Fruit fly (Drosophila melanogaster) whole organism, embryonic: ENCODE data around the gene att-ORFB.
A peak's percentile ranks its signal among the peaks of the same experiment; 100 is the strongest.

ENCODE experiments used
- Blimp-1 ChIP-seq: fragments of 200-800 bp; sonication (Bioruptor generic); optimal IDR thresholded peaks from 3 replicates; lab custom pipeline; 2018; ENCODE audit warnings: missing biosample characterization, missing genetic modification characterization, mild to moderate bottlenecking, moderate library complexity, missing genetic modification reagents
- CG10274 ChIP-seq: fragments of 200-800 bp; sonication (Bioruptor generic); optimal IDR thresholded peaks from 3 replicates; lab custom pipeline; 2017; ENCODE audit warnings: missing biosample characterization, mild to moderate bottlenecking, missing genetic modification characterization
- CG10565 ChIP-seq: fragments of 200-800 bp; sonication (Bioruptor generic); optimal IDR thresholded peaks from 3 replicates; lab custom pipeline; 2016; ENCODE audit warnings: missing biosample characterization, mild to moderate bottlenecking, missing genetic modification characterization
- CG11085 ChIP-seq: fragments of 200-800 bp; sonication (Bioruptor generic); IDR thresholded peaks from 2 replicates; pipeline ENCODE4 v1.3.6; 2022; ENCODE audit warnings: missing biosample characterization, missing genetic modification characterization
- CG11695 ChIP-seq: fragments of 200-800 bp; sonication (Bioruptor generic); IDR thresholded peaks from 3 replicates; pipeline ENCODE4 v1.3.6; 2022; ENCODE audit warnings: missing biosample characterization, missing genetic modification characterization
- CG12104 ChIP-seq: fragments of 200-800 bp; sonication (Bioruptor generic); optimal IDR thresholded peaks from 3 replicates; lab custom pipeline; 2016; ENCODE audit warnings: missing biosample characterization, missing genetic modification characterization
- CG13123 ChIP-seq: fragments of 200-800 bp; sonication (Bioruptor generic); optimal IDR thresholded peaks from 2 replicates; lab custom pipeline; 2016; ENCODE audit warnings: missing biosample characterization, missing genetic modification characterization
- CG14710 ChIP-seq: fragments of 200-800 bp; sonication (Bioruptor generic); optimal IDR thresholded peaks from 3 replicates; lab custom pipeline; 2019; ENCODE audit warnings: missing biosample characterization, mild to moderate bottlenecking, missing genetic modification characterization, moderate library complexity
- CG14965 ChIP-seq: fragments of 200-800 bp; sonication (Bioruptor generic); optimal IDR thresholded peaks from 2 replicates; lab custom pipeline; 2016; ENCODE audit warnings: missing biosample characterization, missing genetic modification characterization, borderline replicate concordance
- CG1602 ChIP-seq: fragments of 200-800 bp; sonication (Bioruptor generic); optimal IDR thresholded peaks from 3 replicates; lab custom pipeline; 2016; ENCODE audit warnings: missing biosample characterization, missing genetic modification characterization
- CG17912 ChIP-seq: fragments of 200-800 bp; sonication (Bioruptor generic); optimal IDR thresholded peaks from 2 replicates; lab custom pipeline; 2018; ENCODE audit warnings: missing biosample characterization, mild to moderate bottlenecking, missing genetic modification characterization
- CG32767 ChIP-seq: fragments of 200-800 bp; sonication (Bioruptor generic); IDR thresholded peaks from 2 replicates; pipeline ENCODE4 v1.3.6; 2022; ENCODE audit warnings: missing biosample characterization, missing genetic modification characterization
- CG33213 ChIP-seq: fragments of 200-800 bp; sonication (Bioruptor generic); optimal IDR thresholded peaks from 3 replicates; lab custom pipeline; 2016; ENCODE audit warnings: missing biosample characterization, missing genetic modification characterization
- CG3847 ChIP-seq: fragments of 200-800 bp; sonication (Bioruptor generic); IDR thresholded peaks from 2 replicates; pipeline ENCODE4 v1.3.6; 2022; ENCODE audit warnings: missing biosample characterization, missing genetic modification characterization
- CG4617 ChIP-seq: fragments of 200-800 bp; sonication (Bioruptor generic); optimal IDR thresholded peaks from 3 replicates; lab custom pipeline; 2016; ENCODE audit warnings: missing biosample characterization, missing genetic modification characterization, borderline replicate concordance
- CG4854 ChIP-seq: fragments of 200-800 bp; sonication (Bioruptor generic); optimal IDR thresholded peaks from 2 replicates; lab custom pipeline; 2016; ENCODE audit warnings: missing biosample characterization, missing genetic modification characterization, inconsistent platforms
- CG6791 ChIP-seq: fragments of 200-800 bp; sonication (Bioruptor generic); IDR thresholded peaks from 3 replicates; pipeline ENCODE4 v1.3.6; 2022; ENCODE audit warnings: missing biosample characterization, missing genetic modification characterization; ENCODE audit not compliant: partially characterized antibody
- CG6813 ChIP-seq: fragments of 200-800 bp; sonication (Bioruptor generic); optimal IDR thresholded peaks from 2 replicates; lab custom pipeline; 2017; ENCODE audit warnings: missing biosample characterization, missing genetic modification characterization, mild to moderate bottlenecking, moderate library complexity, missing genetic modification reagents
- CG7556 ChIP-seq: fragments of 200-800 bp; sonication (Bioruptor generic); optimal IDR thresholded peaks from 2 replicates; lab custom pipeline; 2017; ENCODE audit warnings: missing biosample characterization, mild to moderate bottlenecking, missing genetic modification characterization
- CG9215 ChIP-seq: fragments of 200-800 bp; sonication (Bioruptor generic); IDR thresholded peaks from 2 replicates; pipeline ENCODE4 v1.3.6; 2022; ENCODE audit warnings: missing biosample characterization, missing genetic modification characterization
- CG9797 ChIP-seq: fragments of 200-800 bp; sonication (Bioruptor generic); optimal IDR thresholded peaks from 3 replicates; lab custom pipeline; 2018; ENCODE audit warnings: missing biosample characterization, mild to moderate bottlenecking, missing genetic modification characterization
- CTCF ChIP-seq: fragments of 200-800 bp; sonication (Bioruptor generic); optimal IDR thresholded peaks from 2 replicates; lab custom pipeline; 2017; ENCODE audit warnings: missing biosample characterization, mild to moderate bottlenecking, missing genetic modification characterization, moderate library complexity
- Doc3 ChIP-seq: fragments of 200-800 bp; sonication (Bioruptor generic); IDR thresholded peaks from 3 replicates; pipeline ENCODE4 v1.3.6; 2022; ENCODE audit warnings: missing biosample characterization, missing genetic modification characterization; ENCODE audit not compliant: partially characterized antibody
- Dref ChIP-seq: fragments of 200-800 bp; sonication (Bioruptor generic); IDR thresholded peaks from 2 replicates; pipeline ENCODE4 v1.3.6; 2022; ENCODE audit warnings: missing biosample characterization, missing genetic modification characterization
- E2f1 ChIP-seq: fragments of 200-800 bp; sonication (Bioruptor generic); IDR thresholded peaks from 2 replicates; pipeline ENCODE4 v1.3.6; 2022; ENCODE audit warnings: missing biosample characterization, missing genetic modification characterization
- E2f2 ChIP-seq: fragments of 200-800 bp; sonication (Bioruptor generic); IDR thresholded peaks from 2 replicates; pipeline ENCODE4 v1.3.6; 2022; ENCODE audit warnings: missing biosample characterization, missing genetic modification characterization
- H15 ChIP-seq: fragments of 200-800 bp; sonication (Bioruptor generic); IDR thresholded peaks from 3 replicates; pipeline ENCODE4 v1.3.6; 2022; ENCODE audit warnings: missing biosample characterization, missing genetic modification characterization
- HmgD ChIP-seq: fragments of 200-800 bp; sonication (Bioruptor generic); optimal IDR thresholded peaks from 3 replicates; lab custom pipeline; 2016; ENCODE audit warnings: missing biosample characterization, missing genetic modification characterization
- MESR4 ChIP-seq: fragments of 200-800 bp; sonication (Bioruptor generic); optimal IDR thresholded peaks from 2 replicates; lab custom pipeline; 2018; ENCODE audit warnings: missing biosample characterization, mild to moderate bottlenecking, missing genetic modification characterization, moderate library complexity
- MTF-1 ChIP-seq: fragments of 200-800 bp; sonication (Bioruptor generic); optimal IDR thresholded peaks from 2 replicates; lab custom pipeline; 2018; ENCODE audit warnings: missing biosample characterization, mild to moderate bottlenecking, missing genetic modification characterization, borderline replicate concordance
- NK7.1 ChIP-seq: fragments of 200-800 bp; sonication (Bioruptor generic); optimal IDR thresholded peaks from 3 replicates; lab custom pipeline; 2016; ENCODE audit warnings: missing biosample characterization, missing genetic modification characterization
- Ravus ChIP-seq: fragments of 200-800 bp; sonication (Bioruptor generic); IDR thresholded peaks from 2 replicates; pipeline ENCODE4 v1.3.6; 2022; ENCODE audit warnings: missing biosample characterization, missing genetic modification characterization
- Scr ChIP-seq: fragments of 200-800 bp; sonication (Bioruptor generic); IDR thresholded peaks from 2 replicates; pipeline ENCODE4 v1.3.6; 2022; ENCODE audit warnings: missing biosample characterization, missing genetic modification characterization; ENCODE audit not compliant: partially characterized antibody
- bab2 ChIP-seq: fragments of 200-800 bp; sonication (Bioruptor generic); optimal IDR thresholded peaks from 2 replicates; lab custom pipeline; 2016; ENCODE audit warnings: missing biosample characterization, missing genetic modification characterization
- bigmax ChIP-seq: fragments of 200-800 bp; sonication (Bioruptor generic); optimal IDR thresholded peaks from 2 replicates; lab custom pipeline; 2018; ENCODE audit warnings: missing biosample characterization, mild to moderate bottlenecking, missing genetic modification characterization
- dati ChIP-seq: fragments of 200-800 bp; sonication (Bioruptor generic); IDR thresholded peaks from 2 replicates; pipeline ENCODE4 v1.3.6; 2022; ENCODE audit warnings: missing biosample characterization, missing genetic modification characterization
- dpn ChIP-seq, 2 experiments: fragments of 200-800 bp; sonication (Bioruptor generic); optimal IDR thresholded peaks; 3 replicates each; lab custom pipeline; 2016; ENCODE audit warnings: missing biosample characterization in 2 of 2, missing genetic modification characterization in 2 of 2
- dysf ChIP-seq: fragments of 200-800 bp; sonication (Bioruptor generic); IDR thresholded peaks from 3 replicates; pipeline ENCODE4 v1.3.6; 2022; ENCODE audit warnings: missing biosample characterization, missing genetic modification characterization
- gcm2 ChIP-seq: fragments of 200-800 bp; sonication (Bioruptor generic); optimal IDR thresholded peaks from 2 replicates; lab custom pipeline; 2016; ENCODE audit warnings: missing biosample characterization, missing genetic modification characterization
- inv ChIP-seq: fragments of 200-800 bp; sonication (Bioruptor generic); IDR thresholded peaks from 2 replicates; pipeline ENCODE4 v1.3.6; 2022; ENCODE audit warnings: missing biosample characterization, missing genetic modification characterization; ENCODE audit not compliant: partially characterized antibody
- kah ChIP-seq: fragments of 200-800 bp; sonication (Bioruptor generic); optimal IDR thresholded peaks from 2 replicates; lab custom pipeline; 2018; ENCODE audit warnings: missing biosample characterization, mild to moderate bottlenecking, missing genetic modification characterization
- mam ChIP-seq: fragments of 200-800 bp; sonication (Bioruptor generic); optimal IDR thresholded peaks from 3 replicates; lab custom pipeline; 2016; ENCODE audit warnings: missing biosample characterization, missing genetic modification characterization
- repo ChIP-seq: fragments of 200-800 bp; sonication (Bioruptor generic); optimal IDR thresholded peaks from 2 replicates; lab custom pipeline; 2016; ENCODE audit warnings: missing biosample characterization, missing genetic modification characterization
- schlank ChIP-seq: fragments of 200-800 bp; sonication (Bioruptor generic); optimal IDR thresholded peaks from 2 replicates; lab custom pipeline; 2018; ENCODE audit warnings: missing biosample characterization, mild to moderate bottlenecking, missing genetic modification characterization
- scrt ChIP-seq: fragments of 200-800 bp; sonication (Bioruptor generic); optimal IDR thresholded peaks from 2 replicates; lab custom pipeline; 2018; ENCODE audit warnings: missing biosample characterization, mild to moderate bottlenecking, missing genetic modification characterization, moderate library complexity
- slou ChIP-seq: fragments of 200-800 bp; sonication (Bioruptor generic); optimal IDR thresholded peaks from 3 replicates; lab custom pipeline; 2016; ENCODE audit warnings: missing biosample characterization, missing genetic modification characterization
- stc ChIP-seq: fragments of 200-800 bp; sonication (Bioruptor generic); IDR thresholded peaks from 2 replicates; pipeline ENCODE4 v1.3.6; 2022; ENCODE audit warnings: missing biosample characterization, missing genetic modification characterization
- stwl ChIP-seq: fragments of 200-800 bp; sonication (Bioruptor generic); optimal IDR thresholded peaks from 3 replicates; lab custom pipeline; 2018; ENCODE audit warnings: missing biosample characterization, mild to moderate bottlenecking, missing genetic modification characterization, moderate library complexity
- unc-4 ChIP-seq: fragments of 200-800 bp; sonication (Bioruptor generic); IDR thresholded peaks from 2 replicates; pipeline ENCODE4 v1.3.6; 2022; ENCODE audit warnings: missing biosample characterization, missing genetic modification characterization; ENCODE audit not compliant: partially characterized antibody
- zen2 ChIP-seq: fragments of 200-800 bp; sonication (Bioruptor generic); IDR thresholded peaks from 3 replicates; pipeline ENCODE4 v1.3.6; 2022; ENCODE audit warnings: missing biosample characterization, missing genetic modification characterization; ENCODE audit not compliant: partially characterized antibody

Gene att-ORFB

DNA sequence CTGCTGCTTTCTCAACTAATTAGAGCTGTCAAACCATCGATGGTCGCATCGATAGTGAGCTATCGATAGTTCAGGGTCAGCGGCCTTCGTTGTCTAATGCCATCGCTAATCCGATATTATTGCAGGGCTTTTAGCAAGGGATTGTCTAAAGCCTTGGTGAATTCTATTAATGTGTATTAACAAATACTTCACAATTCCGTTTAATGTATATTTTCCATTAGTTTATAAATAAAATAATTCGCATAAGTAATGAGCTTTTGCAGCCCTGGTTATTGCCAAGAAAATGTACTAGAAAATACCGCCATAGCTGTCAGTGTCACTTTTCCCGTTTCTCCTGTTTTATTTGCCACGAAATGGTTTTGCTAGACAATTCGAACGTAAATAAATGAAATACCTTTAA lies 25.6 kb upstream of the att-ORFB start, which contains the start of the genes EloB and Srp14 (continued):
- TF ChIP-seq CG9215 (GFP tag; lab: Robert Waterston, UW) (peak; percentile 72), CG1602 (peak; percentile 79), CG7556 (GFP tag; lab: Kevin White, UChicago) (peak; percentile 68), Dref (GFP tag; lab: Robert Waterston, UW) (peak; percentile 95), HmgD (peak; percentile 49), slou (GFP tag; lab: Kevin White, UChicago) (peak; percentile 73), bab2 (GFP tag; lab: Kevin White, UChicago) (peak; percentile 83), dpn (GFP tag; optimal IDR thresholded peaks at IDR 0.05; lab: Kevin White, UChicago) (peak; percentile 78 to 83), dysf (GFP tag; lab: Robert Waterston, UW) (peak; percentile 72; the same call in 2 of the 3 replicates), Blimp-1 (GFP tag; lab: Kevin White, UChicago) (peak; percentile 73), mam (GFP tag; lab: Kevin White, UChicago) (peak; percentile 86), inv (GFP tag; lab: Robert Waterston, UW) (peak; percentile 97), CG11695 (GFP tag; lab: Robert Waterston, UW) (peak; percentile 74), dati (GFP tag; lab: Robert Waterston, UW) (no peak), CG33213 (peak; percentile 71), Scr (GFP tag; lab: Robert Waterston, UW) (peak; percentile 98), CG13123 (GFP tag; lab: Kevin White, UChicago) (peak; percentile 59), CG10274 (GFP tag; lab: Kevin White, UChicago) (no peak), CG32767 (GFP tag; lab: Robert Waterston, UW) (peak; percentile 70; the same call in 1 of the 2 replicates), CG10565 (no peak), CG14965 (GFP tag; lab: Kevin White, UChicago) (no peak), CTCF (GFP tag; lab: Kevin White, UChicago) (peak; percentile 19), repo (peak; percentile 63), E2f1 (peak; percentile 77), CG17912 (GFP tag; lab: Kevin White, UChicago) (peak; percentile 64), schlank (peak; percentile 47), CG6791 (GFP tag; lab: Robert Waterston, UW) (peak; percentile 96), stc (GFP tag; lab: Robert Waterston, UW) (peak; percentile 60), CG12104 (GFP tag; lab: Kevin White, UChicago) (peak; percentile 56)

DNA sequence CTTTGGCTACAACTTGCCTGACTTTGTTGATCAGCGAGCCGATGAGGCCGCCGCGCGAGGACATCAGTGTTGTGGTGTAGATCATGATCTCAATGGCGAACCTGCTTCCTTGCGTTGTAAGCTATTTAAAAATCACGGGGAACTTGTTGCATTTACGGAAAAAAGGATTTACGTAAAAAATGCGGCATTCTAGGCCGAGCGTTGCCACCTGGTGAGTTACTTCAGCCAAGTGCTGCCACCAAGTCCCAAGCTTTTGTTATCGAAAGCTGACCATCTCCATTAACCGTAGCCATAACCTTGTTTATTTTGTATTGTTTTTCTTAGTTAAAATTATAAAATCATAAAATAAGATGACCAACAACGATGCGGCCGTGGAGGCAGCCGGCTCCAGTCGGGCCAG lies 22.6 kb upstream of the att-ORFB start, which contains the start of the genes TFAM and CG5412:
TFAM (minus strand) TSS at position 222 of the 400 bp plus-strand sequence.
CG5412 (plus strand) TSS at position 265 of the 400 bp plus-strand sequence.
- TF ChIP-seq CG4854 (GFP tag; lab: Kevin White, UChicago), result no peak
- TF ChIP-seq schlank, result no peak
- TF ChIP-seq MESR4 (GFP tag; lab: Kevin White, UChicago), result peak; percentile 83
- peak; percentile 85 for TF ChIP-seq scrt
- TF ChIP-seq kah, result no peak
- peak; percentile 32 for TF ChIP-seq CG9797 (GFP tag; lab: Kevin White, UChicago)
- TF ChIP-seq CG3847 (GFP tag; lab: Robert Waterston, UW), result peak; percentile 37; the same call in 1 of the 2 replicates
- TF ChIP-seq bigmax, result peak; percentile 96
- no peak for TF ChIP-seq gcm2 (GFP tag; lab: Kevin White, UChicago)
- no peak for TF ChIP-seq NK7.1 (GFP tag; lab: Kevin White, UChicago)
- peak; percentile 56; the same call in 1 of the 2 replicates for TF ChIP-seq E2f2
- TF ChIP-seq CG6813 (GFP tag; lab: Kevin White, UChicago), result peak; percentile 2
- TF ChIP-seq unc-4 (GFP tag; lab: Robert Waterston, UW), result peak; percentile 33; the same call in 1 of the 2 replicates
- peak; percentile 21 for TF ChIP-seq CG14710
- no peak for TF ChIP-seq CG11085 (GFP tag; lab: Robert Waterston, UW)
- TF ChIP-seq Doc3 (GFP tag; lab: Robert Waterston, UW), result peak; percentile 23; the same call in 1 of the 3 replicates
- TF ChIP-seq H15 (GFP tag; lab: Robert Waterston, UW), result no peak
- TF ChIP-seq MTF-1 (GFP tag; lab: Kevin White, UChicago), result no peak
- no peak for TF ChIP-seq Ravus (GFP tag; lab: Robert Waterston, UW)
- TF ChIP-seq Blimp-1 (GFP tag; lab: Kevin White, UChicago), result no peak
- TF ChIP-seq Dref (GFP tag; lab: Robert Waterston, UW), result peak; percentile 75
- peak; percentile 85 for TF ChIP-seq CG4617 (GFP tag; lab: Kevin White, UChicago)
- no peak for TF ChIP-seq CG32767 (GFP tag; lab: Robert Waterston, UW)
- peak; percentile 55 for TF ChIP-seq stwl (tag; lab: Kevin White, UChicago)
- peak; percentile 33; the same call in 1 of the 3 replicates for TF ChIP-seq zen2 (GFP tag; lab: Robert Waterston, UW)
